Fruit fly (Drosophila melanogaster) whole organism, embryonic: ENCODE results near the gene prd.

Experiments used
- BEAF-32 ChIP-seq: fragments of 200-800 bp; sonication (Bioruptor generic); optimal IDR thresholded peaks from 3 replicates; lab custom pipeline; 2017; ENCODE audit warnings: missing biosample characterization, missing genetic modification characterization, mild to moderate bottlenecking, moderate library complexity, missing genetic modification reagents
- CG11723 ChIP-seq: fragments of 200-800 bp; sonication (Bioruptor generic); optimal IDR thresholded peaks from 2 replicates; lab custom pipeline; 2017; ENCODE audit warnings: missing biosample characterization, mild to moderate bottlenecking, missing genetic modification characterization
- CG15011 ChIP-seq: fragments of 200-800 bp; sonication (Bioruptor generic); optimal IDR thresholded peaks from 3 replicates; lab custom pipeline; 2018; ENCODE audit warnings: missing biosample characterization, mild to moderate bottlenecking, missing genetic modification characterization
- CG15479 ChIP-seq: fragments of 200-800 bp; sonication (Bioruptor generic); optimal IDR thresholded peaks from 3 replicates; lab custom pipeline; 2019; ENCODE audit warnings: missing biosample characterization, mild to moderate bottlenecking, missing genetic modification characterization, moderate library complexity
- CG17802 ChIP-seq: fragments of 200-800 bp; sonication (Bioruptor generic); optimal IDR thresholded peaks from 2 replicates; lab custom pipeline; 2018; ENCODE audit warnings: missing biosample characterization, mild to moderate bottlenecking, missing genetic modification characterization, moderate library complexity
- CG2199 ChIP-seq: fragments of 200-800 bp; sonication (Bioruptor generic); IDR thresholded peaks from 3 replicates; pipeline ENCODE4 v1.3.6; 2022; ENCODE audit warnings: missing biosample characterization, missing genetic modification characterization
- CG2889 ChIP-seq: fragments of 200-800 bp; sonication (Bioruptor generic); IDR thresholded peaks from 3 replicates; pipeline ENCODE4 v1.3.6; 2022; ENCODE audit warnings: missing biosample characterization, missing genetic modification characterization
- CG30403 ChIP-seq: fragments of 200-800 bp; sonication (Bioruptor generic); optimal IDR thresholded peaks from 3 replicates; lab custom pipeline; 2016; ENCODE audit warnings: missing biosample characterization, missing genetic modification characterization
- CG31441 ChIP-seq: fragments of 200-800 bp; sonication (Bioruptor generic); IDR thresholded peaks from 2 replicates; pipeline ENCODE4 v1.3.6; 2022; ENCODE audit warnings: missing biosample characterization, missing genetic modification characterization
- CG3407 ChIP-seq: fragments of 200-800 bp; sonication (Bioruptor generic); optimal IDR thresholded peaks from 2 replicates; lab custom pipeline; 2018; ENCODE audit warnings: missing biosample characterization, mild to moderate bottlenecking, missing genetic modification characterization
- CG3726 ChIP-seq: fragments of 200-800 bp; sonication (Bioruptor generic); IDR thresholded peaks from 3 replicates; pipeline ENCODE4, ENCODE4 v1.3.6; 2022; ENCODE audit warnings: missing biosample characterization, missing genetic modification characterization
- CG7271 ChIP-seq: fragments of 200-800 bp; sonication (Bioruptor generic); optimal IDR thresholded peaks from 2 replicates; lab custom pipeline; 2018; ENCODE audit warnings: missing biosample characterization, mild to moderate bottlenecking, missing genetic modification characterization, moderate library complexity
- CG8478 ChIP-seq: fragments of >200 bp; optimal IDR thresholded peaks from 2 replicates; lab custom pipeline; 2018
- CG8924 ChIP-seq: fragments of 200-800 bp; optimal IDR thresholded peaks from 3 replicates; lab custom pipeline; 2019; ENCODE audit warnings: missing biosample characterization, mild to moderate bottlenecking, missing genetic modification characterization, moderate library complexity
- Dbx ChIP-seq: fragments of 200-800 bp; sonication (Bioruptor generic); IDR thresholded peaks from 3 replicates; pipeline ENCODE4 v1.3.6; 2022; ENCODE audit warnings: missing biosample characterization, missing genetic modification characterization
- Ets65A ChIP-seq: fragments of 200-800 bp; sonication (Bioruptor generic); peaks from one replicate; lab custom pipeline; 2016; ENCODE audit warnings: missing biosample characterization, missing genetic modification characterization
- Kr ChIP-seq: fragments of 200-800 bp; sonication (Bioruptor generic); optimal IDR thresholded peaks from 2 replicates; lab custom pipeline; 2017; ENCODE audit warnings: missing biosample characterization, mild to moderate bottlenecking, missing genetic modification characterization
- Med ChIP-seq: fragments of 200-800 bp; sonication (Bioruptor generic); peaks from one replicate; lab custom pipeline; 2016; ENCODE audit warnings: missing biosample characterization, missing genetic modification characterization, mild to moderate bottlenecking, inconsistent platforms, moderate library complexity
- Opbp ChIP-seq: fragments of 200-800 bp; sonication (Bioruptor generic); IDR thresholded peaks from 3 replicates; pipeline ENCODE4 v1.3.6; 2022; ENCODE audit warnings: missing biosample characterization, missing genetic modification characterization; ENCODE audit not compliant: partially characterized antibody
- Poxn ChIP-seq: fragments of 200-800 bp; sonication (Bioruptor generic); IDR thresholded peaks from 2 replicates; pipeline ENCODE4 v1.3.6; 2022; ENCODE audit warnings: missing biosample characterization, missing genetic modification characterization
- abd-A ChIP-seq: fragments of 200-800 bp; sonication (Bioruptor generic); optimal IDR thresholded peaks from 3 replicates; lab custom pipeline; 2019; ENCODE audit warnings: missing biosample characterization, mild to moderate bottlenecking, missing genetic modification characterization, moderate library complexity
- amos ChIP-seq: fragments of 200-800 bp; sonication (Bioruptor generic); IDR thresholded peaks from 2 replicates; pipeline ENCODE4 v1.3.6; 2022; ENCODE audit warnings: missing biosample characterization, missing genetic modification characterization; ENCODE audit not compliant: partially characterized antibody
- cad ChIP-seq: fragments of >200 bp; optimal IDR thresholded peaks from 2 replicates; lab custom pipeline; 2017; ENCODE audit warnings: missing biosample characterization, missing genetic modification characterization
- dan ChIP-seq: fragments of 200-800 bp; sonication (Bioruptor generic); IDR thresholded peaks from 2 replicates; pipeline ENCODE4 v1.3.6; 2022; ENCODE audit warnings: missing biosample characterization, missing genetic modification characterization
- emc ChIP-seq: fragments of 200-800 bp; sonication (Bioruptor generic); optimal IDR thresholded peaks from 2 replicates; lab custom pipeline; 2016; ENCODE audit warnings: missing biosample characterization, missing genetic modification characterization
- fd102C ChIP-seq: fragments of 200-800 bp; sonication (Bioruptor generic); optimal IDR thresholded peaks from 2 replicates; lab custom pipeline; 2018; ENCODE audit warnings: missing biosample characterization, mild to moderate bottlenecking, missing genetic modification characterization, moderate library complexity
- kah ChIP-seq: fragments of 200-800 bp; sonication (Bioruptor generic); optimal IDR thresholded peaks from 2 replicates; lab custom pipeline; 2018; ENCODE audit warnings: missing biosample characterization, mild to moderate bottlenecking, missing genetic modification characterization
- prd ChIP-seq, 3 experiments: fragments of >200 bp in 2 of 3; fragments of 200-800 bp in 1 of 3; sonication (Bioruptor generic) in 1 of 3; optimal IDR thresholded peaks in 2 of 3; IDR thresholded peaks in 1 of 3; 2 replicates in 2 of 3; 3 replicates in 1 of 3; pipeline versions ENCODE4 v1.3.6 to Lab custom; 2017 to 2022; ENCODE audit warnings: missing biosample characterization in 1 of 3, missing genetic modification characterization in 1 of 3
- pum ChIP-seq: fragments of 200-800 bp; sonication (Bioruptor generic); optimal IDR thresholded peaks from 2 replicates; lab custom pipeline; 2016; ENCODE audit warnings: missing biosample characterization, missing genetic modification characterization
- run ChIP-seq: fragments of 200-800 bp; sonication (Bioruptor generic); optimal IDR thresholded peaks from 3 replicates; lab custom pipeline; 2018; ENCODE audit warnings: missing biosample characterization, mild to moderate bottlenecking, missing genetic modification characterization
- salm ChIP-seq: fragments of 200-800 bp; sonication (Bioruptor generic); optimal IDR thresholded peaks from 2 replicates; lab custom pipeline; 2018; ENCODE audit warnings: missing biosample characterization, mild to moderate bottlenecking, missing genetic modification characterization
- sens ChIP-seq: fragments of 200-800 bp; sonication (Bioruptor generic); peaks from one replicate; lab custom pipeline; 2016; ENCODE audit warnings: missing biosample characterization, missing genetic modification characterization
- tll ChIP-seq, 2 experiments: fragments of 200-800 bp in 1 of 2; fragments of >200 bp in 1 of 2; sonication (Bioruptor generic) in 1 of 2; optimal IDR thresholded peaks; 2 replicates each; lab custom pipeline; 2017 to 2019; ENCODE audit warnings: missing biosample characterization in 2 of 2, missing genetic modification characterization in 2 of 2, mild to moderate bottlenecking in 1 of 2, moderate library complexity in 1 of 2
- zen ChIP-seq: fragments of 200-800 bp; sonication (Bioruptor generic); optimal IDR thresholded peaks from 3 replicates; lab custom pipeline; 2018; ENCODE audit warnings: missing biosample characterization, mild to moderate bottlenecking, missing genetic modification characterization, moderate library complexity

Gene prd

dm6 chr2L:12089145-12089544, 3.5 kb upstream of the prd start:
- TF ChIP-seq Poxn (no peak), cad (GFP tag; lab: Kevin White, UChicago) (peak; percentile 33), CG17802 (tag; lab: Kevin White, UChicago) (no peak), tll (GFP tag; optimal IDR thresholded peaks at IDR 0.05; lab: Kevin White, UChicago) (peak in 1 of 2 experiments; percentile 94)

- TF ChIP-seq emc (GFP tag; lab: Kevin White, UChicago) (no peak), Med (GFP tag; lab: Kevin White, UChicago) (no peak), CG2889 (no peak), zen (tag; lab: Kevin White, UChicago) (peak; percentile 39), pum (GFP tag; lab: Kevin White, UChicago) (no peak), cad (GFP tag; lab: Kevin White, UChicago) (peak; percentile 98), salm (tag; lab: Kevin White, UChicago) (no peak), tll (GFP tag; optimal IDR thresholded peaks at IDR 0.05; lab: Kevin White, UChicago) (peak in 1 of 2 experiments; percentile 69), dan (no peak), BEAF-32 (no peak), fd102C (GFP tag; lab: Kevin White, UChicago) (no peak)
Observed at dm6 chr2L:12087442-12087841, 1.8 kb upstream of the prd start.

- TF ChIP-seq Ets65A (GFP tag; lab: Kevin White, UChicago) (peak; percentile 72), Dbx (GFP tag; lab: Robert Waterston, UW) (no peak), CG31441 (GFP tag; lab: Robert Waterston, UW) (no peak), kah (GFP tag; lab: Kevin White, UChicago) (no peak), CG11723 (no peak), Opbp (GFP tag; lab: Robert Waterston, UW) (no peak), zen (tag; lab: Kevin White, UChicago) (peak; percentile 59), abd-A (tag; lab: Kevin White, UChicago) (no peak), CG30403 (GFP tag; lab: Kevin White, UChicago) (no peak), run (tag; lab: Kevin White, UChicago) (no peak), cad (GFP tag; lab: Kevin White, UChicago) (peak; percentile 83), CG3407 (no peak)
Observed at dm6 chr2L:12085010-12085409, 617 bp downstream of the prd start.

dm6 chr2L:12081118-12081665, 4.4 kb downstream of the prd start:
- TF ChIP-seq amos (GFP tag; lab: Robert Waterston, UW), result 0 out of 2 replicates have a peak, but pooled peaks have one; percentile 14
- peak; percentile 67 for TF ChIP-seq sens (GFP tag; lab: Kevin White, UChicago)
- peak; percentile 93 for TF ChIP-seq CG15479 (GFP tag; lab: Kevin White, UChicago)
- no peak for TF ChIP-seq CG15011 (GFP tag; lab: Kevin White, UChicago)
- TF ChIP-seq Ets65A (GFP tag; lab: Kevin White, UChicago), result peak; percentile 37
- TF ChIP-seq CG8478 (lab: Kevin White, UChicago), result peak; percentile 67
- peak; percentile 73 for TF ChIP-seq Kr (GFP tag; lab: Kevin White, UChicago)
- TF ChIP-seq tll (GFP tag; optimal IDR thresholded peaks at IDR 0.05; lab: Kevin White, UChicago), result peak; percentile 41 to 100
- peak; percentile 91 for TF ChIP-seq CG7271
- no peak for TF ChIP-seq CG8924
- 0 out of 3 replicates have a peak, but pooled peaks have one; percentile 16 for TF ChIP-seq CG2199
- no peak for TF ChIP-seq CG3726 (GFP tag; lab: Robert Waterston, UW)
- TF ChIP-seq prd (optimal IDR thresholded peaks at IDR 0.05; lab: Kevin White, UChicago), result no peak
- TF ChIP-seq prd (GFP tag; IDR thresholded peaks at IDR 0.05; lab: Robert Waterston, UW), result peak; percentile 41; the same call in 1 of the 3 replicates
- peak; percentile 90 for TF ChIP-seq zen (tag; lab: Kevin White, UChicago)
- TF ChIP-seq abd-A (tag; lab: Kevin White, UChicago), result no peak
- peak; percentile 100 for TF ChIP-seq cad (GFP tag; lab: Kevin White, UChicago)
- TF ChIP-seq, all 482 proteins: peak for 12
